Worm (Caenorhabditis elegans): ENCODE results near the gene C44C10.7.

- no peak for TF ChIP-seq dao-5 (tag; optimal IDR thresholded peaks at IDR 0.05)
- no peak for TF ChIP-seq him-1 (tag; optimal IDR thresholded peaks at IDR 0.05)
- no peak for TF ChIP-seq W03F9.2 (tag; optimal IDR thresholded peaks at IDR 0.05)
Observed at ce11 chrX:11711437-11712080, 23.5 kb upstream of the C44C10.7 start.
